Fruit fly (Drosophila melanogaster): ENCODE results near the gene CG4287.

DNA sequence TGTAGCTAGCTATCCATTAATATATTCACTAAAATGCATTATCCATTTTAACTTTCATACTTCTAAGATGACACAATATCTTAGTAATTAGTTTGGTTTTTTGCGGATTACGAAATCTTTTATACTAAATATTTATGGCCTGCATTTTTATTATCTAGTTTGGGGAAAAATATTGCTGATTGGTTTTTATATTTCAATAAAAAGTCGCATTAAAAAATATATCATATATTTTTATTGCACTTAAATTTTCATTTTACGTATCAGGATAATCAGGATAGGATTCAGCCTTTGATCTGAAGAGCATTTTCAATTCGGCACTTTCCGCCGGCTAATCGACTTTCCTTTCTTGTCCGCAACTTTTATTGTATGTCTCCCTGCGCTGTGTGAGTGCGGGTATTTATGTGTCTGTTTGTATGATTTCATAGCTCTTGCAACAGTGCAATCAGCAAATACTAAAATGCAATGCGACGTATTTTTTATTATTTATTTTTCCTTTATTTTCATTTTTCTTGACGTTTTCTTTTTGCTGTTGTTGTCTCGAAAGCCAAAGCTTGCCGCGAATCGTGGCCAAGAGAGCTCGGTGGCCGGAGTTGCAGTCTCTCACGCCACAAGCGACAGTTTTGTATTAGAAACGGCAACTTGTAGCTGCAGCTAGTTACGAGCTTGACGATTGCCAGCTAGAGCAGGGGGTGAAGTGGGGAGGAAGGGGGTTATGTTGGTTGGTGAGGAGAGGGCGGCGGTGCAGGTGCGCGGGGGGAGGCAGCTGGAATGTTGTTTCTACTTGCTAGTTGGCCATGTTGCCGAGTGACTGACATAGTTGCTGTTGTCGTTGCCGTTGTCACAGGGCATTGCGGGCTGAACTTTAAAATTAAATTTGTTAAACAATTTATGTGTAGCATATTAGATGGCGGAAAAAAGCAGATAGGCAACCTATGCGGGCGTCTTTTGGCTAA is 40.8 kb downstream of the CG4287 start:
- TF ChIP-seq Dll (optimal IDR thresholded peaks at IDR 0.05) (no peak), CG8478 (optimal IDR thresholded peaks at IDR 0.05) (no peak)
